Fruit fly (Drosophila melanogaster) whole organism, embryonic: ENCODE measurements around the gene CG14657.

Source experiments
- CG10209 ChIP-seq: fragments of 200-800 bp; sonication (Bioruptor generic); optimal IDR thresholded peaks from 3 replicates; lab custom pipeline; 2017; ENCODE audit warnings: missing biosample characterization, mild to moderate bottlenecking, missing genetic modification characterization, missing genetic modification reagents
- CG10565 ChIP-seq: fragments of 200-800 bp; sonication (Bioruptor generic); optimal IDR thresholded peaks from 3 replicates; lab custom pipeline; 2016; ENCODE audit warnings: missing biosample characterization, mild to moderate bottlenecking, missing genetic modification characterization
- CG15479 ChIP-seq: fragments of 200-800 bp; sonication (Bioruptor generic); optimal IDR thresholded peaks from 3 replicates; lab custom pipeline; 2019; ENCODE audit warnings: missing biosample characterization, mild to moderate bottlenecking, missing genetic modification characterization, moderate library complexity
- CG2116 ChIP-seq: fragments of 200-800 bp; sonication (Bioruptor generic); optimal IDR thresholded peaks from 3 replicates; lab custom pipeline; 2018; ENCODE audit warnings: missing biosample characterization, mild to moderate bottlenecking, missing genetic modification characterization
- CG2129 ChIP-seq: fragments of 200-800 bp; sonication (Bioruptor generic); IDR thresholded peaks from 2 replicates; pipeline ENCODE4 v1.3.6; 2022; ENCODE audit warnings: missing biosample characterization, missing genetic modification characterization; ENCODE audit not compliant: partially characterized antibody
- CG2875 ChIP-seq: fragments of 200-800 bp; sonication (Bioruptor generic); optimal IDR thresholded peaks from 2 replicates; lab custom pipeline; 2017; ENCODE audit warnings: missing biosample characterization, mild to moderate bottlenecking, missing genetic modification characterization, missing genetic modification reagents
- CG30431 ChIP-seq: fragments of 200-800 bp; sonication (Bioruptor generic); optimal IDR thresholded peaks from 2 replicates; lab custom pipeline; 2017; ENCODE audit warnings: missing biosample characterization, missing genetic modification characterization
- CG3065 ChIP-seq: fragments of 200-800 bp; sonication (Bioruptor generic); optimal IDR thresholded peaks from 2 replicates; lab custom pipeline; 2016; ENCODE audit warnings: missing biosample characterization, missing genetic modification characterization
- CG31365 ChIP-seq: fragments of 200-800 bp; sonication (Bioruptor generic); optimal IDR thresholded peaks from 2 replicates; lab custom pipeline; 2018; ENCODE audit warnings: missing biosample characterization, mild to moderate bottlenecking, missing genetic modification characterization
- CG42726 ChIP-seq: fragments of 200-800 bp; sonication (Bioruptor generic); IDR thresholded peaks from 2 replicates; pipeline ENCODE4 v1.3.6; 2022; ENCODE audit warnings: missing biosample characterization, missing genetic modification characterization; ENCODE audit not compliant: partially characterized antibody
- CG4328 ChIP-seq: fragments of 200-800 bp; sonication (Bioruptor generic); optimal IDR thresholded peaks from 3 replicates; lab custom pipeline; 2017; ENCODE audit warnings: missing biosample characterization, missing genetic modification reagents, missing genetic modification characterization
- CG4404 ChIP-seq: fragments of 200-800 bp; sonication (Bioruptor generic); IDR thresholded peaks from 2 replicates; pipeline ENCODE4 v1.3.6; 2022; ENCODE audit warnings: missing biosample characterization, missing genetic modification characterization
- CG4617 ChIP-seq: fragments of 200-800 bp; sonication (Bioruptor generic); optimal IDR thresholded peaks from 3 replicates; lab custom pipeline; 2016; ENCODE audit warnings: missing biosample characterization, missing genetic modification characterization, borderline replicate concordance
- CG4707 ChIP-seq: fragments of 200-800 bp; sonication (Bioruptor generic); optimal IDR thresholded peaks from 2 replicates; lab custom pipeline; 2018; ENCODE audit warnings: missing biosample characterization, mild to moderate bottlenecking, missing genetic modification characterization, moderate library complexity
- CG6175 ChIP-seq: fragments of 200-800 bp; sonication (Bioruptor generic); IDR thresholded peaks from 3 replicates; pipeline ENCODE4 v1.3.6; 2022; ENCODE audit warnings: missing biosample characterization, missing genetic modification characterization
- CG6272 ChIP-seq: fragments of 200-800 bp; sonication (Bioruptor generic); IDR thresholded peaks from 2 replicates; pipeline ENCODE4 v1.3.6; 2022; ENCODE audit warnings: missing biosample characterization, missing genetic modification characterization
- CG6791 ChIP-seq: fragments of 200-800 bp; sonication (Bioruptor generic); IDR thresholded peaks from 3 replicates; pipeline ENCODE4 v1.3.6; 2022; ENCODE audit warnings: missing biosample characterization, missing genetic modification characterization; ENCODE audit not compliant: partially characterized antibody
- CG8924 ChIP-seq: fragments of 200-800 bp; optimal IDR thresholded peaks from 3 replicates; lab custom pipeline; 2019; ENCODE audit warnings: missing biosample characterization, mild to moderate bottlenecking, missing genetic modification characterization, moderate library complexity
- Chrac-16 ChIP-seq: fragments of 200-800 bp; sonication (Bioruptor generic); optimal IDR thresholded peaks from 3 replicates; lab custom pipeline; 2016; ENCODE audit warnings: missing biosample characterization, missing genetic modification characterization
- Gug ChIP-seq: fragments of 200-800 bp; sonication (Bioruptor generic); IDR thresholded peaks from 4 replicates; pipeline ENCODE4 v1.3.6; 2022; ENCODE audit warnings: missing biosample characterization, missing genetic modification characterization
- Kr ChIP-seq: fragments of 200-800 bp; sonication (Bioruptor generic); optimal IDR thresholded peaks from 2 replicates; lab custom pipeline; 2017; ENCODE audit warnings: missing biosample characterization, mild to moderate bottlenecking, missing genetic modification characterization
- MTF-1 ChIP-seq: fragments of 200-800 bp; sonication (Bioruptor generic); optimal IDR thresholded peaks from 2 replicates; lab custom pipeline; 2018; ENCODE audit warnings: missing biosample characterization, mild to moderate bottlenecking, missing genetic modification characterization, borderline replicate concordance
- Mad ChIP-seq: fragments of 200-800 bp; sonication (Bioruptor generic); optimal IDR thresholded peaks from 2 replicates; lab custom pipeline; 2016; ENCODE audit warnings: missing biosample characterization, missing genetic modification characterization
- Rfx ChIP-seq: fragments of 200-800 bp; sonication (Bioruptor generic); IDR thresholded peaks from 2 replicates; pipeline ENCODE4 v1.3.6; 2022; ENCODE audit warnings: missing biosample characterization, missing genetic modification characterization
- Rx ChIP-seq: fragments of 200-800 bp; sonication (Bioruptor generic); IDR thresholded peaks from 2 replicates; pipeline ENCODE4 v1.3.6; 2022; ENCODE audit warnings: missing biosample characterization, missing genetic modification characterization
- Six4 ChIP-seq: fragments of 200-800 bp; sonication (Bioruptor generic); optimal IDR thresholded peaks from 2 replicates; lab custom pipeline; 2016; ENCODE audit warnings: missing biosample characterization, missing genetic modification characterization
- Stat92E ChIP-seq, 3 experiments: fragments of >200 bp in 2 of 3; fragments of 200-800 bp in 1 of 3; sonication (Bioruptor generic) in 1 of 3; optimal IDR thresholded peaks; 2 replicates each; lab custom pipeline; 2017 to 2019; ENCODE audit warnings: missing biosample characterization in 3 of 3, missing genetic modification characterization in 3 of 3, mild to moderate bottlenecking in 1 of 3, moderate library complexity in 1 of 3
- Trl ChIP-seq, 3 experiments: fragments of >200 bp in 2 of 3; fragments of 200-800 bp in 1 of 3; sonication (Bioruptor generic) in 1 of 3; optimal IDR thresholded peaks; 2 replicates in 1 of 3; 3 replicates in 2 of 3; lab custom pipeline; 2016 to 2017; ENCODE audit warnings: missing biosample characterization in 1 of 3, missing genetic modification characterization in 1 of 3
- ac ChIP-seq: fragments of 200-800 bp; sonication (Bioruptor generic); optimal IDR thresholded peaks from 3 replicates; lab custom pipeline; 2017; ENCODE audit warnings: missing biosample characterization, mild to moderate bottlenecking, missing genetic modification characterization
- br ChIP-seq: fragments of >200 bp; optimal IDR thresholded peaks from 2 replicates; lab custom pipeline; 2017
- cad ChIP-seq: fragments of >200 bp; optimal IDR thresholded peaks from 2 replicates; lab custom pipeline; 2017; ENCODE audit warnings: missing biosample characterization, missing genetic modification characterization
- cas ChIP-seq: fragments of 200-800 bp; sonication (Bioruptor generic); IDR thresholded peaks from 2 replicates; pipeline ENCODE4 v1.3.6; 2022; ENCODE audit warnings: missing biosample characterization, missing genetic modification characterization
- chif ChIP-seq, 2 experiments: fragments of 200-800 bp; sonication (Bioruptor generic); optimal IDR thresholded peaks; 3 replicates each; lab custom pipeline; 2016; ENCODE audit warnings: missing biosample characterization in 2 of 2, missing genetic modification characterization in 2 of 2
- chn ChIP-seq: fragments of 200-800 bp; sonication (Bioruptor generic); optimal IDR thresholded peaks from 2 replicates; lab custom pipeline; 2016; ENCODE audit warnings: missing biosample characterization, missing genetic modification characterization
- emc ChIP-seq: fragments of 200-800 bp; sonication (Bioruptor generic); optimal IDR thresholded peaks from 2 replicates; lab custom pipeline; 2016; ENCODE audit warnings: missing biosample characterization, missing genetic modification characterization
- en ChIP-seq: fragments of 200-800 bp; sonication (Bioruptor generic); optimal IDR thresholded peaks from 2 replicates; lab custom pipeline; 2016; ENCODE audit warnings: missing biosample characterization, missing genetic modification characterization
- gsb ChIP-seq: fragments of 200-800 bp; sonication (Bioruptor generic); IDR thresholded peaks from 2 replicates; pipeline ENCODE4 v1.3.6; 2022; ENCODE audit warnings: missing biosample characterization, missing genetic modification characterization
- hb ChIP-seq: fragments of 200-800 bp; sonication (Bioruptor generic); IDR thresholded peaks from 3 replicates; pipeline ENCODE4 v1.3.6; 2022; ENCODE audit warnings: missing biosample characterization, missing genetic modification characterization; ENCODE audit not compliant: partially characterized antibody
- insv ChIP-seq, 2 experiments: fragments of 200-800 bp; sonication (Bioruptor generic); optimal IDR thresholded peaks; 3 replicates each; lab custom pipeline; 2016 to 2018; ENCODE audit warnings: missing biosample characterization in 2 of 2, missing genetic modification characterization in 2 of 2
- lmd ChIP-seq: fragments of 200-800 bp; sonication (Bioruptor generic); IDR thresholded peaks from 2 replicates; pipeline ENCODE4 v1.3.6; 2022; ENCODE audit warnings: missing biosample characterization, missing genetic modification characterization
- odd ChIP-seq: fragments of 200-800 bp; sonication (Bioruptor generic); optimal IDR thresholded peaks from 2 replicates; lab custom pipeline; 2017; ENCODE audit warnings: missing biosample characterization, mild to moderate bottlenecking, missing genetic modification characterization
- pita ChIP-seq: fragments of 200-800 bp; sonication (Bioruptor generic); optimal IDR thresholded peaks from 2 replicates; lab custom pipeline; 2017; ENCODE audit warnings: missing biosample characterization, mild to moderate bottlenecking, missing genetic modification characterization
- pros ChIP-seq: fragments of 200-800 bp; sonication (Bioruptor generic); optimal IDR thresholded peaks from 3 replicates; lab custom pipeline; 2019; ENCODE audit warnings: missing biosample characterization, mild to moderate bottlenecking, missing genetic modification characterization, moderate library complexity
- schlank ChIP-seq: fragments of 200-800 bp; sonication (Bioruptor generic); optimal IDR thresholded peaks from 2 replicates; lab custom pipeline; 2018; ENCODE audit warnings: missing biosample characterization, mild to moderate bottlenecking, missing genetic modification characterization
- sens-2 ChIP-seq: fragments of 200-800 bp; sonication (Bioruptor generic); IDR thresholded peaks from 2 replicates; pipeline ENCODE4 v1.3.6; 2022; ENCODE audit warnings: missing biosample characterization, missing genetic modification characterization
- sim ChIP-seq: fragments of 200-800 bp; sonication (Bioruptor generic); IDR thresholded peaks from 2 replicates; pipeline ENCODE4 v1.3.6; 2022; ENCODE audit warnings: missing biosample characterization, missing genetic modification characterization
- sug ChIP-seq: fragments of 200-800 bp; optimal IDR thresholded peaks from 2 replicates; lab custom pipeline; 2019; ENCODE audit warnings: missing biosample characterization, mild to moderate bottlenecking, missing genetic modification characterization, moderate library complexity
- trh ChIP-seq: fragments of 200-800 bp; sonication (Bioruptor generic); optimal IDR thresholded peaks from 2 replicates; lab custom pipeline; 2016; ENCODE audit warnings: missing biosample characterization, missing genetic modification characterization
- twi ChIP-seq: fragments of 200-800 bp; optimal IDR thresholded peaks from 2 replicates; lab custom pipeline; 2019; ENCODE audit warnings: missing biosample characterization, mild to moderate bottlenecking, missing genetic modification characterization, moderate library complexity
- zen ChIP-seq: fragments of 200-800 bp; sonication (Bioruptor generic); optimal IDR thresholded peaks from 3 replicates; lab custom pipeline; 2018; ENCODE audit warnings: missing biosample characterization, mild to moderate bottlenecking, missing genetic modification characterization, moderate library complexity
- zen2 ChIP-seq: fragments of 200-800 bp; sonication (Bioruptor generic); IDR thresholded peaks from 3 replicates; pipeline ENCODE4 v1.3.6; 2022; ENCODE audit warnings: missing biosample characterization, missing genetic modification characterization; ENCODE audit not compliant: partially characterized antibody

CG14657 gene

dm6 chr3R:4866073-4866472, 44.8 kb upstream of the CG14657 start:
- TF ChIP-seq Six4 (GFP tag; lab: Kevin White, UChicago): no peak
- TF ChIP-seq Mad (GFP tag; lab: Kevin White, UChicago): no peak
- TF ChIP-seq sim (GFP tag; lab: Robert Waterston, UW): no peak
- no peak for TF ChIP-seq emc (GFP tag; lab: Kevin White, UChicago)
- TF ChIP-seq Chrac-16 (GFP tag; lab: Kevin White, UChicago): no peak
- TF ChIP-seq ac (GFP tag; lab: Kevin White, UChicago): peak; percentile 37
- TF ChIP-seq CG10565 (GFP tag; lab: Kevin White, UChicago): no peak
- TF ChIP-seq CG6791 (GFP tag; lab: Robert Waterston, UW): no peak
- TF ChIP-seq gsb: no peak
- TF ChIP-seq twi: peak; percentile 28
- no peak for TF ChIP-seq pros (GFP tag; lab: Kevin White, UChicago)
- TF ChIP-seq zen2 (GFP tag; lab: Robert Waterston, UW): no peak
- TF ChIP-seq CG2129 (GFP tag; lab: Robert Waterston, UW): no peak
- no peak for TF ChIP-seq br (lab: Kevin White, UChicago)
- peak; percentile 79 for TF ChIP-seq CG15479 (GFP tag; lab: Kevin White, UChicago)
- no peak for TF ChIP-seq CG2116 (GFP tag; lab: Kevin White, UChicago)
- TF ChIP-seq sug: no peak
- TF ChIP-seq en (GFP tag; lab: Kevin White, UChicago): no peak
- no peak for TF ChIP-seq CG8924 (tag; lab: Kevin White, UChicago)
- no peak for TF ChIP-seq CG4707 (GFP tag; lab: Kevin White, UChicago)
- peak; percentile 20 for TF ChIP-seq Kr (GFP tag; lab: Kevin White, UChicago)
- TF ChIP-seq insv (GFP tag; optimal IDR thresholded peaks at IDR 0.05; lab: Kevin White, UChicago): no peak
- no peak for TF ChIP-seq sens-2 (GFP tag; lab: Robert Waterston, UW)
- TF ChIP-seq cad (GFP tag; lab: Kevin White, UChicago): no peak
- TF ChIP-seq chn (GFP tag; lab: Kevin White, UChicago): no peak
- no peak for TF ChIP-seq CG4404 (GFP tag; lab: Robert Waterston, UW)
- no peak for TF ChIP-seq CG10209 (GFP tag; lab: Kevin White, UChicago)
- TF ChIP-seq hb (GFP tag; lab: Robert Waterston, UW): 0 out of 3 replicates have a peak, but pooled peaks have one; percentile 12
- no peak for TF ChIP-seq CG6272 (GFP tag; lab: Robert Waterston, UW)
- no peak for TF ChIP-seq Rx (GFP tag; lab: Robert Waterston, UW)
- TF ChIP-seq CG4617 (GFP tag; lab: Kevin White, UChicago): no peak
- TF ChIP-seq CG30431 (GFP tag; lab: Kevin White, UChicago): no peak
- TF ChIP-seq CG2875 (GFP tag; lab: Kevin White, UChicago): no peak
- TF ChIP-seq cas (GFP tag; lab: Robert Waterston, UW): no peak
- TF ChIP-seq trh (GFP tag; lab: Kevin White, UChicago): no peak
- TF ChIP-seq CG6175 (GFP tag; lab: Robert Waterston, UW): no peak
- TF ChIP-seq CG4328 (GFP tag; lab: Kevin White, UChicago): no peak
- no peak for TF ChIP-seq CG31365 (tag; lab: Kevin White, UChicago)
- TF ChIP-seq MTF-1 (GFP tag; lab: Kevin White, UChicago): no peak
- no peak for TF ChIP-seq CG3065
- no peak for TF ChIP-seq odd (GFP tag; lab: Kevin White, UChicago)
- no peak for TF ChIP-seq CG42726 (GFP tag; lab: Robert Waterston, UW)
- TF ChIP-seq Rfx: no peak
- peak; percentile 50 for TF ChIP-seq zen
- no peak for TF ChIP-seq Gug
- no peak for TF ChIP-seq Trl (optimal IDR thresholded peaks at IDR 0.05; lab: Kevin White, UChicago)
- TF ChIP-seq Trl (GFP tag; optimal IDR thresholded peaks at IDR 0.05; lab: Kevin White, UChicago): no peak
- TF ChIP-seq chif (GFP tag; optimal IDR thresholded peaks at IDR 0.05; lab: Kevin White, UChicago): no peak
- no peak for TF ChIP-seq schlank (tag; lab: Kevin White, UChicago)
- no peak for TF ChIP-seq lmd
- no peak for TF ChIP-seq pita (GFP tag; lab: Kevin White, UChicago)
- no peak for TF ChIP-seq Stat92E (GFP tag; optimal IDR thresholded peaks at IDR 0.05; lab: Kevin White, UChicago)
